Worm (Caenorhabditis elegans): ENCODE measurements around the gene nspg-5.

DNA sequence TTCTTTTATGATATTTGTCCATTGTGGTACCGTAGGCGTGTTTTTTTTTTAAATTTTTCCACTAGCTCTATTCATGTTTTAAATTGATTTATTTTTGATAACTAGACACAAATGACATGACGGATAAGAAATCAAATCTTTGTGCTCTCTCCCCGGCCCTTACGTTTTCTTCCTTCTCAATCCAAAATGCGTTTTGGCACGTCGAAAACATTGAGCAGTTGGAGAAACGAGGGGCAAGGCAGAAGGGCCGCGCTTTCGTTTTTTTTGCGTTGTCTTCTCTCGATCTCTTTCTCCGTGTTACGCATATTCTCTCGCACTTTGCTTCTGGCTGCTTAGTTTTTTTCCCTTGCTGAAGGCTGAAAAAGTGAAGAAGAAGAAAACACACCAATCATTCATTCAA lies 42.7 kb upstream of the nspg-5 start:
- TF ChIP-seq egl-27 (tag; optimal IDR thresholded peaks at IDR 0.05) (no peak), pha-4 (tag; optimal IDR thresholded peaks at IDR 0.05) (no peak), lsy-12 (tag; optimal IDR thresholded peaks at IDR 0.05) (no peak), nhr-23 (tag; optimal IDR thresholded peaks at IDR 0.05) (no peak), nhr-237 (tag; optimal IDR thresholded peaks at IDR 0.05) (no peak), ceh-16 (tag; optimal IDR thresholded peaks at IDR 0.05) (no peak), daf-12 (tag; optimal IDR thresholded peaks at IDR 0.05) (no peak), fos-1 (tag; optimal IDR thresholded peaks at IDR 0.05) (no peak), unc-39 (tag; optimal IDR thresholded peaks at IDR 0.05) (no peak)
